Fruit fly (Drosophila melanogaster): ENCODE measurements around the gene Gyc32E.

Gene Gyc32E

dm6 chr2L:11178826-11179391 lies 30.0 kb upstream of the Gyc32E start, which contains the start of gene Boh2 (continued):
- TF ChIP-seq bigmax (GFP tag; optimal IDR thresholded peaks at IDR 0.05) (no peak), ac (GFP tag; optimal IDR thresholded peaks at IDR 0.05) (no peak), fu2 (GFP tag; optimal IDR thresholded peaks at IDR 0.05) (no peak), lola (GFP tag; optimal IDR thresholded peaks at IDR 0.05) (no peak), NK7.1 (GFP tag; optimal IDR thresholded peaks at IDR 0.05) (no peak), YL-1 (GFP tag; optimal IDR thresholded peaks at IDR 0.05) (peak; percentile 7), Dip3 (GFP tag; optimal IDR thresholded peaks at IDR 0.05) (no peak), CG18476 (GFP tag; optimal IDR thresholded peaks at IDR 0.05) (no peak), Med (GFP tag) (peak; percentile 27), CG12744 (GFP tag; optimal IDR thresholded peaks at IDR 0.05) (no peak), gcm2 (GFP tag; optimal IDR thresholded peaks at IDR 0.05) (no peak), z (GFP tag; IDR thresholded peaks at IDR 0.05) (no peak), Ets65A (GFP tag) (peak; percentile 11), Xrp1 (GFP tag; IDR thresholded peaks at IDR 0.05) (no peak), CG12942 (GFP tag; optimal IDR thresholded peaks at IDR 0.05) (no peak), CG13894 (tag; optimal IDR thresholded peaks at IDR 0.05) (no peak), toy (GFP tag; IDR thresholded peaks at IDR 0.05) (no peak), CG15479 (GFP tag; optimal IDR thresholded peaks at IDR 0.05) (peak; percentile 58), CG31365 (tag; optimal IDR thresholded peaks at IDR 0.05) (no peak), chinmo (GFP tag; IDR thresholded peaks at IDR 0.05; ENCODE audit: partially characterized antibody) (no peak), klu (GFP tag; IDR thresholded peaks at IDR 0.05) (no peak), hbn (GFP tag; IDR thresholded peaks at IDR 0.05; ENCODE audit: partially characterized antibody) (no peak), MTF-1 (GFP tag; optimal IDR thresholded peaks at IDR 0.05; ENCODE audit: borderline replicate concordance) (no peak), CG9609 (GFP tag; optimal IDR thresholded peaks at IDR 0.05) (no peak), CG11695 (GFP tag; IDR thresholded peaks at IDR 0.05) (no peak), slbo (GFP tag; IDR thresholded peaks at IDR 0.05) (no peak; the same call in 1 of the 2 replicates), luna (GFP tag; optimal IDR thresholded peaks at IDR 0.05) (no peak), CG6765 (GFP tag; optimal IDR thresholded peaks at IDR 0.05) (no peak), row (GFP tag; IDR thresholded peaks at IDR 0.05) (no peak; the same call in 2 of the 3 replicates), CG4820 (GFP tag; optimal IDR thresholded peaks at IDR 0.05) (no peak), yki (optimal IDR thresholded peaks at IDR 0.05) (no peak), Adf1 (GFP tag; IDR thresholded peaks at IDR 0.05) (no peak), sr (GFP tag; IDR thresholded peaks at IDR 0.05) (no peak), Dad (GFP tag; optimal IDR thresholded peaks at IDR 0.05) (no peak), CG9932 (GFP tag; IDR thresholded peaks at IDR 0.05) (no peak), stc (GFP tag; IDR thresholded peaks at IDR 0.05) (no peak), Fer2 (tag; optimal IDR thresholded peaks at IDR 0.05) (no peak), CG7372 (GFP tag; IDR thresholded peaks at IDR 0.05) (no peak), pros (GFP tag; optimal IDR thresholded peaks at IDR 0.05) (no peak), sens-2 (GFP tag; IDR thresholded peaks at IDR 0.05) (no peak), Rfx (GFP tag; IDR thresholded peaks at IDR 0.05) (no peak), gfzf (GFP tag; optimal IDR thresholded peaks at IDR 0.05) (peak; percentile 85), Dref (GFP tag; IDR thresholded peaks at IDR 0.05) (peak; percentile 57), CG1529 (GFP tag; optimal IDR thresholded peaks at IDR 0.05) (no peak), CG6854 (GFP tag; optimal IDR thresholded peaks at IDR 0.05) (no peak), run (tag; optimal IDR thresholded peaks at IDR 0.05) (no peak), CG1233 (GFP tag; optimal IDR thresholded peaks at IDR 0.05) (no peak), fru (optimal IDR thresholded peaks at IDR 0.05) (no peak), aop (GFP tag; IDR thresholded peaks at IDR 0.05) (no peak), PHDP (tag; optimal IDR thresholded peaks at IDR 0.05) (no peak), jumu (GFP tag; optimal IDR thresholded peaks at IDR 0.05) (no peak), CG32767 (GFP tag; IDR thresholded peaks at IDR 0.05) (no peak), tgo (GFP tag; IDR thresholded peaks at IDR 0.05) (no peak)

All from whole organism, embryonic.